Fruit fly (Drosophila melanogaster): ENCODE results near the gene CG14324.

Gene CG14324

dm6 chr3R:17655040-17655439 lies 36.4 kb upstream of the CG14324 start (continued):
- no peak for TF ChIP-seq CG17829 (tag; optimal IDR thresholded peaks at IDR 0.05)
- TF ChIP-seq zf30C (GFP tag; optimal IDR thresholded peaks at IDR 0.05) = no peak
- TF ChIP-seq Dip3 (GFP tag; optimal IDR thresholded peaks at IDR 0.05) = no peak
- TF ChIP-seq jumu (GFP tag; optimal IDR thresholded peaks at IDR 0.05) = no peak
- TF ChIP-seq CG5953 (GFP tag; IDR thresholded peaks at IDR 0.05) = 0 out of 2 replicates have a peak, but pooled peaks have one; percentile 21
- peak; percentile 89 for TF ChIP-seq ci (GFP tag; IDR thresholded peaks at IDR 0.05)
- TF ChIP-seq Ada2b (GFP tag; IDR thresholded peaks at IDR 0.05) = no peak
- peak; percentile 58 for TF ChIP-seq gcm (GFP tag; optimal IDR thresholded peaks at IDR 0.05)
- no peak for TF ChIP-seq exex (tag; optimal IDR thresholded peaks at IDR 0.05)
- TF ChIP-seq NfI (GFP tag; optimal IDR thresholded peaks at IDR 0.05) = peak; percentile 56
- TF ChIP-seq CG1603 (tag; optimal IDR thresholded peaks at IDR 0.05) = peak; percentile 56
- no peak for TF ChIP-seq peb (GFP tag; IDR thresholded peaks at IDR 0.05)
- TF ChIP-seq CG34422 (GFP tag; IDR thresholded peaks at IDR 0.05) = no peak
- peak; percentile 7 for TF ChIP-seq CG15479 (GFP tag; optimal IDR thresholded peaks at IDR 0.05)
- no peak for TF ChIP-seq Sox102F (GFP tag; optimal IDR thresholded peaks at IDR 0.05)
- TF ChIP-seq MESR4 (GFP tag; optimal IDR thresholded peaks at IDR 0.05) = no peak
- no peak for TF ChIP-seq Jarid2 (GFP tag; optimal IDR thresholded peaks at IDR 0.05)
- no peak for TF ChIP-seq CG11093 (GFP tag; IDR thresholded peaks at IDR 0.05)
- TF ChIP-seq Dp (GFP tag; optimal IDR thresholded peaks at IDR 0.05) = no peak
- TF ChIP-seq CG17359 (tag; optimal IDR thresholded peaks at IDR 0.05) = peak; percentile 10
- no peak for TF ChIP-seq bowl (GFP tag; IDR thresholded peaks at IDR 0.05)
- no peak for TF ChIP-seq CG15601 (tag; optimal IDR thresholded peaks at IDR 0.05)
- no peak for TF ChIP-seq Adf1 (GFP tag; IDR thresholded peaks at IDR 0.05)
- no peak for TF ChIP-seq sd (tag; optimal IDR thresholded peaks at IDR 0.05)
- TF ChIP-seq lilli (GFP tag; optimal IDR thresholded peaks at IDR 0.05) = no peak
- TF ChIP-seq psq (GFP tag; optimal IDR thresholded peaks at IDR 0.05) = no peak
- TF ChIP-seq CG6272 (GFP tag; IDR thresholded peaks at IDR 0.05) = no peak
- TF ChIP-seq org-1 (GFP tag; optimal IDR thresholded peaks at IDR 0.05) = no peak
- TF ChIP-seq hkb (optimal IDR thresholded peaks at IDR 0.05) = no peak
- peak; percentile 38 for TF ChIP-seq hkb (GFP tag; IDR thresholded peaks at IDR 0.05)
- no peak for TF ChIP-seq hb (GFP tag; IDR thresholded peaks at IDR 0.05; ENCODE audit: partially characterized antibody)
- peak; percentile 50 for TF ChIP-seq CG2875 (GFP tag; optimal IDR thresholded peaks at IDR 0.05)
- TF ChIP-seq sna (GFP tag; IDR thresholded peaks at IDR 0.05; ENCODE audit: partially characterized antibody) = no peak
- no peak for TF ChIP-seq H15 (GFP tag; IDR thresholded peaks at IDR 0.05)
- TF ChIP-seq CG3407 (GFP tag; optimal IDR thresholded peaks at IDR 0.05) = peak; percentile 16
- TF ChIP-seq disco-r (GFP tag; optimal IDR thresholded peaks at IDR 0.05) = no peak
- no peak for TF ChIP-seq wdn (GFP tag; IDR thresholded peaks at IDR 0.05)
- no peak for TF ChIP-seq CG9876 (GFP tag; optimal IDR thresholded peaks at IDR 0.05)
- no peak for TF ChIP-seq Taf1 (GFP tag; IDR thresholded peaks at IDR 0.05)
- TF ChIP-seq lab (GFP tag; optimal IDR thresholded peaks at IDR 0.05) = peak; percentile 30
- peak; percentile 47 for TF ChIP-seq CG4707 (GFP tag; optimal IDR thresholded peaks at IDR 0.05)
- peak; percentile 5 for TF ChIP-seq CG18262 (tag; optimal IDR thresholded peaks at IDR 0.05)
- no peak for TF ChIP-seq CG17361 (GFP tag; IDR thresholded peaks at IDR 0.05)
- peak; percentile 57 for TF ChIP-seq unpg (GFP tag; optimal IDR thresholded peaks at IDR 0.05)
- TF ChIP-seq CG14860 (GFP tag; IDR thresholded peaks at IDR 0.05; ENCODE audit: partially characterized antibody) = no peak
- TF ChIP-seq pzg (GFP tag; optimal IDR thresholded peaks at IDR 0.05) = no peak
- no peak for TF ChIP-seq Dfd (GFP tag; optimal IDR thresholded peaks at IDR 0.05)
- no peak for TF ChIP-seq Lpt (GFP tag; optimal IDR thresholded peaks at IDR 0.05)
- TF ChIP-seq Awh (GFP tag; IDR thresholded peaks at IDR 0.05) = no peak
- no peak for TF ChIP-seq Bteb2 (GFP tag; optimal IDR thresholded peaks at IDR 0.05)
- no peak for TF ChIP-seq Stat92E (GFP tag; optimal IDR thresholded peaks at IDR 0.05)
- no peak for TF ChIP-seq en (GFP tag; optimal IDR thresholded peaks at IDR 0.05)

Measured in whole organism, embryonic.